Worm (Caenorhabditis elegans): Measurements from ENCODE around the gene pph-2.
A peak's percentile ranks its signal among the peaks of the same experiment; 100 is the strongest.

The pph-2 gene

ce11 chrIV:11893336-11893735 lies 15.8 kb upstream of the pph-2 start:
- no peak for TF ChIP-seq lin-14 (GFP tag; optimal IDR thresholded peaks at IDR 0.05)
- no peak for TF ChIP-seq zag-1 (tag; optimal IDR thresholded peaks at IDR 0.05)
- TF ChIP-seq nhr-47 (tag; optimal IDR thresholded peaks at IDR 0.05) = peak; percentile 18
- TF ChIP-seq pqm-1 (tag; optimal IDR thresholded peaks at IDR 0.05) = no peak
- TF ChIP-seq dsc-1 (tag; optimal IDR thresholded peaks at IDR 0.05) = peak; percentile 90
- no peak for TF ChIP-seq mep-1 (tag; optimal IDR thresholded peaks at IDR 0.05)
- TF ChIP-seq F16B12.6 (tag; optimal IDR thresholded peaks at IDR 0.05) = no peak
- TF ChIP-seq egl-27 (tag; optimal IDR thresholded peaks at IDR 0.05) = no peak
- TF ChIP-seq ces-1 (GFP tag; optimal IDR thresholded peaks at IDR 0.05) = no peak
- TF ChIP-seq pax-3 (tag; optimal IDR thresholded peaks at IDR 0.05) = peak; percentile 6
- no peak for TF ChIP-seq hpl-2 (GFP tag; optimal IDR thresholded peaks at IDR 0.05)
- TF ChIP-seq nhr-71 (tag; optimal IDR thresholded peaks at IDR 0.05) = peak; percentile 3
- no peak for TF ChIP-seq ceh-82 (tag; optimal IDR thresholded peaks at IDR 0.05)
- TF ChIP-seq sox-4 (tag; optimal IDR thresholded peaks at IDR 0.05) = peak; percentile 21

ce11 chrIV:11892545-11892944 lies 15.0 kb upstream of the pph-2 start:
- TF ChIP-seq skn-1 (tag; optimal IDR thresholded peaks at IDR 0.05) (no peak), nhr-90 (tag; optimal IDR thresholded peaks at IDR 0.05; ENCODE audit: poor library complexity) (no peak), swsn-7 (tag; optimal IDR thresholded peaks at IDR 0.05) (no peak), ceh-88 (GFP tag; IDR thresholded peaks at IDR 0.05) (no peak), hlh-4 (tag; optimal IDR thresholded peaks at IDR 0.05) (peak; percentile 58), alr-1 (tag; optimal IDR thresholded peaks at IDR 0.05; ENCODE audit: borderline replicate concordance) (no peak), nhr-237 (tag; optimal IDR thresholded peaks at IDR 0.05) (no peak), egl-27 (tag; optimal IDR thresholded peaks at IDR 0.05) (no peak), C04F5.9 (tag; optimal IDR thresholded peaks at IDR 0.05) (no peak), snpc-4 (tag; optimal IDR thresholded peaks at IDR 0.05) (no peak), blmp-1 (tag; optimal IDR thresholded peaks at IDR 0.05) (no peak), ceh-90 (tag; optimal IDR thresholded peaks at IDR 0.05) (no peak), unc-30 (tag; optimal IDR thresholded peaks at IDR 0.05) (no peak), nhr-11 (tag; optimal IDR thresholded peaks at IDR 0.05) (peak; percentile 6), dsc-1 (tag; optimal IDR thresholded peaks at IDR 0.05) (peak; percentile 51), xbp-1 (tag; optimal IDR thresholded peaks at IDR 0.05) (no peak), tbx-2 (tag; optimal IDR thresholded peaks at IDR 0.05) (no peak), fkh-8 (tag; optimal IDR thresholded peaks at IDR 0.05) (peak; percentile 48), nhr-20 (tag; optimal IDR thresholded peaks at IDR 0.05) (peak; percentile 44)

ce11 chrIV:11885313-11885712 lies 7.7 kb upstream of the pph-2 start, which contains the start of gene let-653:
Gene let-653, plus strand, starts transcription at chrIV:11885613.
- TF ChIP-seq nhr-71 (tag; optimal IDR thresholded peaks at IDR 0.05) (no peak), blmp-1 (tag; optimal IDR thresholded peaks at IDR 0.05) (peak; percentile 22)

ce11 chrIV:11883478-11883877 lies 5.9 kb upstream of the pph-2 start:
- TF ChIP-seq nhr-85 (tag) = peak; percentile 66
- TF ChIP-seq mep-1 (tag; optimal IDR thresholded peaks at IDR 0.05) = peak; percentile 3
- TF ChIP-seq ceh-8 (GFP tag; optimal IDR thresholded peaks at IDR 0.05) = no peak
- TF ChIP-seq blmp-1 (tag; optimal IDR thresholded peaks at IDR 0.05) = peak; percentile 97
- TF ChIP-seq elt-3 (tag; optimal IDR thresholded peaks at IDR 0.05) = peak in 1 of 6 experiments; percentile 6
- no peak for TF ChIP-seq lin-13 (GFP tag; optimal IDR thresholded peaks at IDR 0.05)

- TF ChIP-seq zag-1 (tag; optimal IDR thresholded peaks at IDR 0.05) = no peak
- no peak for TF ChIP-seq nhr-85 (tag)
- no peak for TF ChIP-seq isw-1 (GFP tag; IDR thresholded peaks at IDR 0.05)
- no peak for TF ChIP-seq nhr-71 (tag; optimal IDR thresholded peaks at IDR 0.05)
- TF ChIP-seq unc-86 (tag; optimal IDR thresholded peaks at IDR 0.05) = no peak
- TF ChIP-seq lin-13 (GFP tag; optimal IDR thresholded peaks at IDR 0.05) = no peak
Observed at ce11 chrIV:11882534-11882933, 5.0 kb upstream of the pph-2 start.

Measured in whole organism, L1 larva.